Worm (Caenorhabditis elegans) whole organism, L1 larva: Measurements from ENCODE around the gene srbc-39.

ENCODE experiments used
- C04F5.9 ChIP-seq: sonication (generic microtip); optimal IDR thresholded peaks from 2 replicates; lab custom pipeline; 2016; ENCODE audit warnings: missing genetic modification characterization, missing compliant biosample characterization
- F16B12.6 ChIP-seq: fragments of 150-350 bp; optimal IDR thresholded peaks from 2 replicates; lab custom pipeline; 2014; ENCODE audit warnings: missing biosample characterization, missing genetic modification characterization
- Y116A8C.19 ChIP-seq: sonication (generic microtip); optimal IDR thresholded peaks from 2 replicates; lab custom pipeline; 2016; ENCODE audit warnings: missing compliant biosample characterization, missing genetic modification characterization, borderline replicate concordance
- alr-1 ChIP-seq: fragments of 200-800 bp; sonication (Bioruptor generic); optimal IDR thresholded peaks from 2 replicates; lab custom pipeline; 2018; ENCODE audit warnings: borderline replicate concordance, mild to moderate bottlenecking, missing genetic modification characterization, missing compliant biosample characterization
- aly-2 ChIP-seq: fragments of 150-350 bp; optimal IDR thresholded peaks from 2 replicates; lab custom pipeline; 2014; ENCODE audit warnings: missing biosample characterization, missing genetic modification characterization
- ama-1 ChIP-seq: fragments of 150-350 bp; optimal IDR thresholded peaks from 2 replicates; lab custom pipeline; 2014
- ceh-63 ChIP-seq: fragments of 200-800 bp; sonication (Bioruptor generic); optimal IDR thresholded peaks from 2 replicates; lab custom pipeline; 2018; ENCODE audit warnings: mild to moderate bottlenecking, missing genetic modification characterization, missing compliant biosample characterization
- ceh-8 ChIP-seq: fragments of 200-800 bp; sonication (Bioruptor generic); optimal IDR thresholded peaks from 2 replicates; lab custom pipeline; 2018; ENCODE audit warnings: mild to moderate bottlenecking, missing genetic modification characterization, moderate library complexity, missing compliant biosample characterization
- ces-1 ChIP-seq: fragments of 150-350 bp; optimal IDR thresholded peaks from 2 replicates; lab custom pipeline; 2014; ENCODE audit warnings: missing biosample characterization, missing genetic modification reagents, missing genetic modification characterization
- egl-13 ChIP-seq: sonication (generic microtip); optimal IDR thresholded peaks from 2 replicates; lab custom pipeline; 2016; ENCODE audit warnings: missing genotype, missing genetic modification reagents, missing genetic modification characterization, missing compliant biosample characterization
- fkh-10 ChIP-seq: sonication (generic microtip); optimal IDR thresholded peaks from 2 replicates; lab custom pipeline; 2017; ENCODE audit warnings: missing biosample characterization, missing genetic modification reagents, missing genetic modification characterization
- fkh-4 ChIP-seq: sonication (generic microtip); optimal IDR thresholded peaks from 2 replicates; lab custom pipeline; 2016; ENCODE audit warnings: missing compliant biosample characterization, missing genetic modification characterization, borderline replicate concordance
- fos-1 ChIP-seq: fragments of 150-350 bp; optimal IDR thresholded peaks from 2 replicates; lab custom pipeline; 2014; ENCODE audit warnings: missing biosample characterization, missing genetic modification characterization
- grh-1 ChIP-seq: fragments of 200-800 bp; sonication (Bioruptor generic); IDR thresholded peaks from 2 replicates; pipeline ENCODE4 v1.3.6; 2022; ENCODE audit warnings: missing genetic modification reagents, missing genetic modification characterization, missing compliant biosample characterization
- hlh-17 ChIP-seq: fragments of 200-800 bp; sonication (Bioruptor generic); optimal IDR thresholded peaks from 2 replicates; lab custom pipeline; 2018; ENCODE audit warnings: missing genetic modification characterization, mild to moderate bottlenecking, missing compliant biosample characterization, moderate library complexity, borderline replicate concordance
- hlh-4 ChIP-seq: sonication (generic microtip); optimal IDR thresholded peaks from 2 replicates; lab custom pipeline; 2016; ENCODE audit warnings: mild to moderate bottlenecking, missing genetic modification characterization, missing compliant biosample characterization
- hpl-2 ChIP-seq: fragments of 150-350 bp; optimal IDR thresholded peaks from 2 replicates; lab custom pipeline; 2014; ENCODE audit warnings: missing biosample characterization, missing genetic modification reagents, missing genetic modification characterization
- jun-1 ChIP-seq: fragments of 150-350 bp; optimal IDR thresholded peaks from 2 replicates; lab custom pipeline; 2014; ENCODE audit warnings: missing biosample characterization, missing genetic modification reagents, missing genetic modification characterization
- lin-13 ChIP-seq: fragments of 150-350 bp; optimal IDR thresholded peaks from 2 replicates; lab custom pipeline; 2014; ENCODE audit warnings: missing biosample characterization, missing genetic modification reagents, missing genetic modification characterization
- lin-14 ChIP-seq: fragments of 200-800 bp; sonication (Bioruptor generic); optimal IDR thresholded peaks from 2 replicates; lab custom pipeline; 2018; ENCODE audit warnings: mild to moderate bottlenecking, missing genetic modification characterization, moderate library complexity, missing compliant biosample characterization
- lin-39 ChIP-seq: fragments of 150-350 bp; optimal IDR thresholded peaks from 2 replicates; lab custom pipeline; 2014; ENCODE audit warnings: missing biosample characterization, missing genetic modification reagents, missing genetic modification characterization
- lir-3 ChIP-seq: sonication (generic microtip); optimal IDR thresholded peaks from 2 replicates; lab custom pipeline; 2016; ENCODE audit warnings: mild to moderate bottlenecking, missing genetic modification characterization, moderate library complexity, missing compliant biosample characterization; ENCODE audit not compliant: poor library complexity
- mab-9 ChIP-seq: fragments of 200-800 bp; sonication (Bioruptor generic); IDR thresholded peaks from 2 replicates; pipeline ENCODE4 v1.3.6; 2022; ENCODE audit warnings: missing genetic modification reagents, missing genetic modification characterization, missing compliant biosample characterization
- mdl-1 ChIP-seq, 2 experiments: fragments of 150-350 bp; optimal IDR thresholded peaks; 2 replicates each; lab custom pipeline; 2014 to 2017; ENCODE audit warnings: missing biosample characterization in 2 of 2, missing genetic modification characterization in 2 of 2, inconsistent platforms in 1 of 2
- mef-2 ChIP-seq: fragments of 150-350 bp; optimal IDR thresholded peaks from 2 replicates; lab custom pipeline; 2014; ENCODE audit warnings: missing biosample characterization, missing genetic modification characterization
- nhr-11 ChIP-seq: fragments of 150-350 bp; optimal IDR thresholded peaks from 2 replicates; lab custom pipeline; 2014; ENCODE audit warnings: missing biosample characterization, missing genetic modification characterization
- nhr-12 ChIP-seq: sonication (generic microtip); optimal IDR thresholded peaks from 2 replicates; lab custom pipeline; 2017; ENCODE audit warnings: missing biosample characterization, missing genetic modification characterization
- nhr-20 ChIP-seq: sonication (generic microtip); optimal IDR thresholded peaks from 2 replicates; lab custom pipeline; 2016; ENCODE audit warnings: mild to moderate bottlenecking, missing genetic modification characterization, missing compliant biosample characterization
- nhr-28 ChIP-seq: fragments of 150-350 bp; optimal IDR thresholded peaks from 2 replicates; lab custom pipeline; 2014; ENCODE audit warnings: missing biosample characterization, missing genetic modification characterization
- nhr-47 ChIP-seq: sonication (generic microtip); optimal IDR thresholded peaks from 2 replicates; lab custom pipeline; 2016; ENCODE audit warnings: mild to moderate bottlenecking, missing genetic modification characterization, moderate library complexity, missing compliant biosample characterization
- nhr-76 ChIP-seq: sonication (generic microtip); optimal IDR thresholded peaks from 2 replicates; lab custom pipeline; 2017; ENCODE audit warnings: missing biosample characterization, missing genetic modification characterization
- nhr-77 ChIP-seq: fragments of 150-350 bp; optimal IDR thresholded peaks from 2 replicates; lab custom pipeline; 2014; ENCODE audit warnings: missing biosample characterization, missing genetic modification characterization
- nhr-90 ChIP-seq: sonication (generic microtip); optimal IDR thresholded peaks from 2 replicates; lab custom pipeline; 2016; ENCODE audit warnings: mild to moderate bottlenecking, missing genetic modification characterization, missing compliant biosample characterization; ENCODE audit not compliant: poor library complexity
- pag-3 ChIP-seq: sonication (generic microtip); optimal IDR thresholded peaks from 2 replicates; lab custom pipeline; 2017; ENCODE audit warnings: missing genetic modification characterization, mild to moderate bottlenecking, missing compliant biosample characterization, antibody characterized with exemption, borderline replicate concordance; ENCODE audit not compliant: insufficient read depth
- snpc-4 ChIP-seq: fragments of 150-350 bp; optimal IDR thresholded peaks from 2 replicates; lab custom pipeline; 2014; ENCODE audit warnings: missing biosample characterization, missing genetic modification characterization
- snu-23 ChIP-seq: sonication (generic microtip); optimal IDR thresholded peaks from 2 replicates; lab custom pipeline; 2016; ENCODE audit warnings: missing genetic modification characterization, missing compliant biosample characterization
- sox-4 ChIP-seq: sonication (generic microtip); optimal IDR thresholded peaks from 2 replicates; lab custom pipeline; 2016; ENCODE audit warnings: missing genetic modification characterization, missing compliant biosample characterization
- sptf-1 ChIP-seq: fragments of 150-350 bp; optimal IDR thresholded peaks from 2 replicates; lab custom pipeline; 2014; ENCODE audit warnings: missing biosample characterization, missing genetic modification characterization
- sup-37 ChIP-seq: fragments of 200-800 bp; sonication (Bioruptor generic); optimal IDR thresholded peaks from 2 replicates; lab custom pipeline; 2018; ENCODE audit warnings: mild to moderate bottlenecking, missing genetic modification characterization, missing compliant biosample characterization
- swsn-7 ChIP-seq: sonication (generic microtip); optimal IDR thresholded peaks from 2 replicates; lab custom pipeline; 2016; ENCODE audit warnings: missing genetic modification characterization, missing compliant biosample characterization
- tlp-1 ChIP-seq: fragments of 150-350 bp; optimal IDR thresholded peaks from 2 replicates; lab custom pipeline; 2014; ENCODE audit warnings: missing biosample characterization, missing genetic modification characterization
- unc-130 ChIP-seq: fragments of 150-350 bp; optimal IDR thresholded peaks from 2 replicates; lab custom pipeline; 2017; ENCODE audit warnings: missing biosample characterization, missing genetic modification characterization, inconsistent platforms
- unc-62 ChIP-seq: fragments of 150-350 bp; optimal IDR thresholded peaks from 2 replicates; lab custom pipeline; 2014; ENCODE audit warnings: missing biosample characterization, missing genetic modification reagents, missing genetic modification characterization
- unc-86 ChIP-seq: sonication (generic microtip); optimal IDR thresholded peaks from 2 replicates; lab custom pipeline; 2016; ENCODE audit warnings: missing genetic modification characterization, missing compliant biosample characterization
- unc-98 ChIP-seq: fragments of 200-800 bp; sonication (Bioruptor generic); IDR thresholded peaks from 2 replicates; pipeline ENCODE4 v1.3.6; 2022; ENCODE audit warnings: missing genetic modification characterization, missing compliant biosample characterization
- xbp-1 ChIP-seq: sonication (generic microtip); optimal IDR thresholded peaks from 2 replicates; lab custom pipeline; 2016; ENCODE audit warnings: missing genetic modification characterization, missing compliant biosample characterization
- zag-1 ChIP-seq: fragments of 150-350 bp; optimal IDR thresholded peaks from 2 replicates; lab custom pipeline; 2014; ENCODE audit warnings: missing biosample characterization, missing genetic modification characterization
- ztf-11 ChIP-seq, 2 experiments: sonication (generic microtip); optimal IDR thresholded peaks; 2 replicates each; lab custom pipeline; 2016 to 2017; ENCODE audit warnings: missing genetic modification characterization in 2 of 2, missing biosample characterization in 1 of 2, missing compliant biosample characterization in 1 of 2
- ztf-4 ChIP-seq: fragments of 150-350 bp; optimal IDR thresholded peaks from 2 replicates; lab custom pipeline; 2014; ENCODE audit warnings: missing biosample characterization, missing genetic modification characterization

The srbc-39 gene

DNA sequence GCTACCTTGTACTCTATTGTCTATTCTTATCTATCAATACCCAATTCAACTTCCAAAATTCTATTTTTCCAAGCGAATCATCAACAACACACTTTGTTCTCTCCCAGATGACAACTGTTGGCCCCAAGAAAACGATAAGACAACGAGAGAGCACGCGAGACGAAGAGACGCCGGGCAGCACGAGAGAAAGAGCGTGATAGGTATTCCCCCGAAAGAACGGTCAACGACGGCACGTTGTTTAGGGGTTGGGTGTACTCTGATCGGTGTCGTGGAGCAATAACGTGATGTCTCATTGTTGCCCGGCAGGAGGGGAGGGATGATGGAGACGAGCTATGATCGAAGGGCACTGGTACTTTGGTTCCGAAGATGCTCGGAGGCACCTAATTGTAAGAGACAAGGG lies 22.4 kb downstream of the srbc-39 start (continued):
- no peak for TF ChIP-seq pag-3
- peak; percentile 18 for TF ChIP-seq fos-1
- TF ChIP-seq lin-39 (tag; lab: Kevin White, UChicago), result peak; percentile 83
- no peak for TF ChIP-seq fkh-10
- TF ChIP-seq ceh-8, result no peak
- peak; percentile 84 for TF ChIP-seq xbp-1
- TF ChIP-seq Y116A8C.19 (tag; lab: Kevin White, UChicago), result peak; percentile 11
- TF ChIP-seq nhr-20, result peak; percentile 99
- TF ChIP-seq nhr-28, result no peak
- no peak for TF ChIP-seq tlp-1 (tag; lab: Kevin White, UChicago)
- TF ChIP-seq F16B12.6 (tag; lab: Kevin White, UChicago), result no peak
- peak; percentile 96 for TF ChIP-seq snu-23
- no peak for TF ChIP-seq unc-86 (tag; lab: Kevin White, UChicago)
- no peak for TF ChIP-seq alr-1 (tag; lab: Kevin White, UChicago)
- no peak for TF ChIP-seq ces-1 (GFP tag; lab: Kevin White, UChicago)
- TF ChIP-seq nhr-76 (tag; lab: Kevin White, UChicago), result no peak
- peak; percentile 63 for TF ChIP-seq unc-98 (GFP tag; lab: Robert Waterston, UW)
- TF ChIP-seq ceh-63 (GFP tag; lab: Kevin White, UChicago), result no peak
- peak; percentile 77 for TF ChIP-seq nhr-11
- peak; percentile 84 for TF ChIP-seq grh-1 (GFP tag; lab: Robert Waterston, UW)
- TF ChIP-seq unc-62 (GFP tag; lab: Kevin White, UChicago), result no peak
- TF ChIP-seq C04F5.9 (tag; lab: Kevin White, UChicago), result peak; percentile 76
- TF ChIP-seq hlh-4 (tag; lab: Kevin White, UChicago), result no peak
- TF ChIP-seq lin-14 (GFP tag; lab: Kevin White, UChicago), result peak; percentile 100
- TF ChIP-seq ztf-4 (tag; lab: Kevin White, UChicago), result peak; percentile 90
- TF ChIP-seq nhr-12 (tag; lab: Kevin White, UChicago), result no peak
- TF ChIP-seq ama-1 (lab: Kevin White, UChicago), result peak; percentile 72
- TF ChIP-seq sup-37, result peak; percentile 94
- TF ChIP-seq fkh-4 (tag; lab: Kevin White, UChicago), result no peak
- peak; percentile 71 for TF ChIP-seq mab-9 (GFP tag; lab: Robert Waterston, UW)
- peak in 1 of 2 experiments; percentile 86 for TF ChIP-seq ztf-11 (tag; optimal IDR thresholded peaks at IDR 0.05; lab: Kevin White, UChicago)
- peak; percentile 77 for TF ChIP-seq jun-1 (tag; lab: Kevin White, UChicago)

DNA sequence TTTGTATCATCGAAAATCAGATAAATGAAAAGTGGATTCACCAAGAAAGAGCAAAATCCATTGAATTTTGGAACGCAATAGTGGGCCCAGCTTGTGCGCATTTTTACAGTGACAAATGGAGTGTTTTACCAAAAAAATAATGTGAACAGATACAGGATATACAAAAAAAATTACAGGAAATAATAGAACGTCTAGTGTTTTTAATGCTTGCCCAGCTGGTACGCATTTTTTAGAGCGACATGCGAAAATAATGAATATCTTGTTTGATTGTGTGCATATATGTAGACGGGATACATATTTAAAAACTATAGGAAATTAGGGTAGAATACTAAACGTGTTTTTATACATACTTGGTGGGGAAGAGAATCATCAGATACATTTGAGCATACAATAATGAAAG lies 27.3 kb downstream of the srbc-39 start, which contains the start of gene srj-25:
Gene srj-25, minus strand, starts transcription at position 101 of the 400 bp plus-strand sequence.
- no peak for TF ChIP-seq mdl-1 (tag; optimal IDR thresholded peaks at IDR 0.05; lab: Kevin White, UChicago)
- no peak for TF ChIP-seq swsn-7 (tag; lab: Kevin White, UChicago)
- no peak for TF ChIP-seq mef-2 (tag; lab: Kevin White, UChicago)
- no peak for TF ChIP-seq unc-98 (GFP tag; lab: Robert Waterston, UW)
- no peak for TF ChIP-seq tlp-1 (tag; lab: Kevin White, UChicago)
- no peak for TF ChIP-seq fkh-4 (tag; lab: Kevin White, UChicago)
- no peak for TF ChIP-seq nhr-20
- no peak for TF ChIP-seq lir-3 (tag; lab: Kevin White, UChicago)
- TF ChIP-seq aly-2, result no peak
- TF ChIP-seq zag-1, result no peak
- TF ChIP-seq nhr-28, result no peak
- TF ChIP-seq nhr-90, result no peak
- no peak for TF ChIP-seq lin-14 (GFP tag; lab: Kevin White, UChicago)
- TF ChIP-seq jun-1 (tag; lab: Kevin White, UChicago), result no peak

DNA sequence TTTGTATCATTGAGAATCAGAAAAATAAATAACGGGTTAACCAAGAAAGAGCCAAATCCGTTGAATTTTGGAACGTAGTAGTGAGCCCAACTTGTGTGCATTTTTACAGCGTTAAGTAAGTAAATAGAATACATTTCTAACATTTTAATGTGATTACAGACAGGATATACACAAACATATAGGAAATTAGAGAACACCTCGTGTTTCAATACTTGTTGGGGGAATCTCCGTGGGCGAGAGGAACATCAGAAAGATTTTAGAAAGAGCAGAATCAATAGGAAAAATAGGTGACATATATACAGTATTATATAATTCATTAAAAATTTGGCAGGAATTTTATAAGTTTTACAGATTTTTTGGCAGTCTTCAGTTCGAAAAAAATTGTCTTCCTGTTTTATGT lies 29.9 kb downstream of the srbc-39 start, which contains the start of gene srj-24:
Gene srj-24, minus strand, starts transcription at position 101 of the 400 bp plus-strand sequence.
- no peak for TF ChIP-seq lin-14 (GFP tag; lab: Kevin White, UChicago)
- TF ChIP-seq snpc-4 (tag; lab: Kevin White, UChicago), result no peak
- TF ChIP-seq nhr-77, result no peak
- no peak for TF ChIP-seq sptf-1
- no peak for TF ChIP-seq egl-13 (tag; lab: Kevin White, UChicago)
- no peak for TF ChIP-seq unc-130
- TF ChIP-seq nhr-90, result no peak
- TF ChIP-seq ztf-11 (tag; optimal IDR thresholded peaks at IDR 0.05; lab: Kevin White, UChicago), result no peak
- TF ChIP-seq sox-4 (tag; lab: Kevin White, UChicago), result no peak
- no peak for TF ChIP-seq hlh-4 (tag; lab: Kevin White, UChicago)
- TF ChIP-seq hlh-17 (GFP tag; lab: Kevin White, UChicago), result no peak
- TF ChIP-seq mdl-1 (tag; optimal IDR thresholded peaks at IDR 0.05; lab: Kevin White, UChicago), result no peak
- no peak for TF ChIP-seq aly-2
- TF ChIP-seq lin-13 (GFP tag; lab: Kevin White, UChicago), result no peak
- TF ChIP-seq fos-1, result no peak
- no peak for TF ChIP-seq nhr-47 (tag; lab: Kevin White, UChicago)
- no peak for TF ChIP-seq hpl-2 (GFP tag; lab: Kevin White, UChicago)
- TF ChIP-seq lin-39 (tag; lab: Kevin White, UChicago), result no peak
- TF ChIP-seq nhr-28, result no peak
- no peak for TF ChIP-seq pag-3
